Worm (Caenorhabditis elegans): ENCODE data around the gene clec-216.

- TF ChIP-seq lsy-27 (tag; optimal IDR thresholded peaks at IDR 0.05; ENCODE audit: borderline replicate concordance, insufficient read depth), result no peak
- TF ChIP-seq F57A8.1 (GFP tag; optimal IDR thresholded peaks at IDR 0.05), result no peak
- TF ChIP-seq aptf-3 (GFP tag; IDR thresholded peaks at IDR 0.05), result no peak
- no peak for TF ChIP-seq rec-8 (tag; optimal IDR thresholded peaks at IDR 0.05)
- TF ChIP-seq rcor-1 (GFP tag; IDR thresholded peaks at IDR 0.05), result no peak
Measured at ce11 chrV:7955168-7955567, 2.4 kb upstream of the clec-216 start, which contains the start of gene F26D11.12.

All from whole organism, young adult.